Fruit fly (Drosophila melanogaster) whole organism, embryonic: Measurements from ENCODE around the gene CG12783.

Experiments used
- Asciz ChIP-seq: fragments of 200-800 bp; sonication (Bioruptor generic); optimal IDR thresholded peaks from 2 replicates; lab custom pipeline; 2017; ENCODE audit warnings: missing biosample characterization, mild to moderate bottlenecking, missing genetic modification characterization, missing genetic modification reagents
- Atf-2 ChIP-seq: fragments of 200-800 bp; sonication (Bioruptor generic); optimal IDR thresholded peaks from 2 replicates; lab custom pipeline; 2016; ENCODE audit warnings: missing biosample characterization, missing genetic modification characterization
- Atf3 ChIP-seq: fragments of 200-800 bp; sonication (Bioruptor generic); optimal IDR thresholded peaks from 3 replicates; lab custom pipeline; 2016; ENCODE audit warnings: missing biosample characterization, missing genetic modification characterization
- Awh ChIP-seq: fragments of 200-800 bp; sonication (Bioruptor generic); IDR thresholded peaks from 2 replicates; pipeline ENCODE4, ENCODE4 v1.3.6; 2022; ENCODE audit warnings: missing biosample characterization, missing genetic modification characterization
- CG10321 ChIP-seq: fragments of 200-800 bp; sonication (Bioruptor generic); IDR thresholded peaks from 2 replicates; pipeline ENCODE4 v1.3.6; 2022; ENCODE audit warnings: missing biosample characterization, missing genetic modification characterization
- CG10366 ChIP-seq: fragments of 200-800 bp; sonication (Bioruptor generic); IDR thresholded peaks from 2 replicates; pipeline ENCODE4 v1.3.6; 2022; ENCODE audit warnings: missing biosample characterization, missing genetic modification characterization
- CG12155 ChIP-seq: fragments of 200-800 bp; sonication (Bioruptor generic); optimal IDR thresholded peaks from 3 replicates; lab custom pipeline; 2016; ENCODE audit warnings: missing biosample characterization, missing genetic modification characterization
- CG14441 ChIP-seq: fragments of 200-800 bp; sonication (Bioruptor generic); IDR thresholded peaks from 2 replicates; pipeline ENCODE4 v1.3.6; 2022; ENCODE audit warnings: missing biosample characterization, missing genetic modification characterization
- CG2875 ChIP-seq: fragments of 200-800 bp; sonication (Bioruptor generic); optimal IDR thresholded peaks from 2 replicates; lab custom pipeline; 2017; ENCODE audit warnings: missing biosample characterization, mild to moderate bottlenecking, missing genetic modification characterization, missing genetic modification reagents
- CG30431 ChIP-seq: fragments of 200-800 bp; sonication (Bioruptor generic); optimal IDR thresholded peaks from 2 replicates; lab custom pipeline; 2017; ENCODE audit warnings: missing biosample characterization, missing genetic modification characterization
- CG3163 ChIP-seq: fragments of 200-800 bp; sonication (Bioruptor generic); optimal IDR thresholded peaks from 3 replicates; lab custom pipeline; 2016; ENCODE audit warnings: missing biosample characterization, missing genetic modification characterization
- CG32532 ChIP-seq: fragments of 200-800 bp; sonication (Bioruptor generic); IDR thresholded peaks from 2 replicates; pipeline ENCODE4 v1.3.6; 2022; ENCODE audit warnings: missing biosample characterization, missing genetic modification characterization
- CG33213 ChIP-seq: fragments of 200-800 bp; sonication (Bioruptor generic); optimal IDR thresholded peaks from 3 replicates; lab custom pipeline; 2016; ENCODE audit warnings: missing biosample characterization, missing genetic modification characterization
- CG3847 ChIP-seq: fragments of 200-800 bp; sonication (Bioruptor generic); IDR thresholded peaks from 2 replicates; pipeline ENCODE4 v1.3.6; 2022; ENCODE audit warnings: missing biosample characterization, missing genetic modification characterization
- CG4328 ChIP-seq: fragments of 200-800 bp; sonication (Bioruptor generic); optimal IDR thresholded peaks from 3 replicates; lab custom pipeline; 2017; ENCODE audit warnings: missing biosample characterization, missing genetic modification reagents, missing genetic modification characterization
- CG6175 ChIP-seq: fragments of 200-800 bp; sonication (Bioruptor generic); IDR thresholded peaks from 3 replicates; pipeline ENCODE4 v1.3.6; 2022; ENCODE audit warnings: missing biosample characterization, missing genetic modification characterization
- CG6272 ChIP-seq: fragments of 200-800 bp; sonication (Bioruptor generic); IDR thresholded peaks from 2 replicates; pipeline ENCODE4 v1.3.6; 2022; ENCODE audit warnings: missing biosample characterization, missing genetic modification characterization
- CG7928 ChIP-seq: fragments of 200-800 bp; sonication (Bioruptor generic); optimal IDR thresholded peaks from 2 replicates; lab custom pipeline; 2017; ENCODE audit warnings: missing biosample characterization, mild to moderate bottlenecking, missing genetic modification characterization
- CG8290 ChIP-seq, 3 experiments: fragments of 200-800 bp; sonication (Bioruptor generic); optimal IDR thresholded peaks; 2 replicates each; lab custom pipeline; 2016 to 2019; ENCODE audit warnings: missing biosample characterization in 3 of 3, missing genetic modification characterization in 3 of 3, mild to moderate bottlenecking in 2 of 3, moderate library complexity in 1 of 3
- CG8944 ChIP-seq: fragments of 200-800 bp; sonication (Bioruptor generic); optimal IDR thresholded peaks from 3 replicates; lab custom pipeline; 2016; ENCODE audit warnings: missing biosample characterization, missing genetic modification characterization
- CG9727 ChIP-seq: fragments of 200-800 bp; sonication (Bioruptor generic); optimal IDR thresholded peaks from 3 replicates; lab custom pipeline; 2017; ENCODE audit warnings: missing biosample characterization, mild to moderate bottlenecking, missing genetic modification characterization
- Dp ChIP-seq: fragments of 200-800 bp; sonication (Bioruptor generic); optimal IDR thresholded peaks from 2 replicates; lab custom pipeline; 2018; ENCODE audit warnings: missing biosample characterization, mild to moderate bottlenecking, missing genetic modification characterization, moderate library complexity
- Drgx ChIP-seq: fragments of 200-800 bp; sonication (Bioruptor generic); IDR thresholded peaks from 2 replicates; pipeline ENCODE4 v1.3.6; 2022; ENCODE audit warnings: missing biosample characterization, missing genetic modification characterization
- HHEX ChIP-seq: fragments of 200-800 bp; sonication (Bioruptor generic); optimal IDR thresholded peaks from 3 replicates; lab custom pipeline; 2017; ENCODE audit warnings: missing biosample characterization, mild to moderate bottlenecking, missing genetic modification characterization, missing genetic modification reagents
- HLHmδ ChIP-seq: fragments of 200-800 bp; sonication (Bioruptor generic); optimal IDR thresholded peaks from 2 replicates; lab custom pipeline; 2018; ENCODE audit warnings: missing biosample characterization, mild to moderate bottlenecking, missing genetic modification characterization, moderate library complexity
- Hey ChIP-seq: fragments of 200-800 bp; sonication (Bioruptor generic); optimal IDR thresholded peaks from 3 replicates; lab custom pipeline; 2018; ENCODE audit warnings: missing biosample characterization, mild to moderate bottlenecking, missing genetic modification characterization
- Nf-YA ChIP-seq: fragments of 200-800 bp; sonication (Bioruptor generic); IDR thresholded peaks from 2 replicates; pipeline ENCODE4 v1.3.6; 2022; ENCODE audit warnings: missing biosample characterization, missing genetic modification characterization
- PHDP ChIP-seq: fragments of 200-800 bp; sonication (Bioruptor generic); optimal IDR thresholded peaks from 3 replicates; lab custom pipeline; 2018; ENCODE audit warnings: missing biosample characterization, mild to moderate bottlenecking, missing genetic modification characterization, moderate library complexity
- Spps ChIP-seq: fragments of 200-800 bp; sonication (Bioruptor generic); optimal IDR thresholded peaks from 2 replicates; lab custom pipeline; 2018; ENCODE audit warnings: missing biosample characterization, mild to moderate bottlenecking, missing genetic modification characterization
- cas ChIP-seq: fragments of 200-800 bp; sonication (Bioruptor generic); IDR thresholded peaks from 2 replicates; pipeline ENCODE4 v1.3.6; 2022; ENCODE audit warnings: missing biosample characterization, missing genetic modification characterization
- caup ChIP-seq: fragments of 200-800 bp; sonication (Bioruptor generic); optimal IDR thresholded peaks from 3 replicates; lab custom pipeline; 2017; ENCODE audit warnings: missing biosample characterization, mild to moderate bottlenecking, missing genetic modification characterization, moderate library complexity; ENCODE audit not compliant: severe bottlenecking
- croc ChIP-seq: fragments of 200-800 bp; sonication (Bioruptor generic); conservative IDR thresholded peaks from 3 replicates; pipeline ENCODE4 v1.3.6; 2022; ENCODE audit warnings: missing biosample characterization, missing genetic modification characterization
- dmrt11E ChIP-seq: fragments of 200-800 bp; sonication (Bioruptor generic); optimal IDR thresholded peaks from 3 replicates; lab custom pipeline; 2018; ENCODE audit warnings: missing biosample characterization, mild to moderate bottlenecking, missing genetic modification characterization, moderate library complexity
- esg ChIP-seq: fragments of 200-800 bp; sonication (Bioruptor generic); conservative IDR thresholded peaks from 2 replicates; pipeline ENCODE4 v1.3.6; 2022; ENCODE audit warnings: missing biosample characterization, missing genetic modification characterization
- fru ChIP-seq: fragments of >200 bp; optimal IDR thresholded peaks from 2 replicates; lab custom pipeline; 2017
- gfzf ChIP-seq: fragments of 200-800 bp; sonication (Bioruptor generic); optimal IDR thresholded peaks from 2 replicates; lab custom pipeline; 2016; ENCODE audit warnings: missing biosample characterization, mild to moderate bottlenecking, missing genetic modification characterization, moderate library complexity
- lola ChIP-seq, 3 experiments: fragments of >200 bp in 2 of 3; fragments of 200-800 bp in 1 of 3; sonication (Bioruptor generic) in 1 of 3; optimal IDR thresholded peaks; 2 replicates each; lab custom pipeline; 2017 to 2019; ENCODE audit warnings: missing biosample characterization in 3 of 3, missing genetic modification characterization in 3 of 3, mild to moderate bottlenecking in 1 of 3, moderate library complexity in 1 of 3
- org-1 ChIP-seq: fragments of 200-800 bp; sonication (Bioruptor generic); optimal IDR thresholded peaks from 2 replicates; lab custom pipeline; 2017; ENCODE audit warnings: missing biosample characterization, missing genetic modification characterization
- pita ChIP-seq: fragments of 200-800 bp; sonication (Bioruptor generic); optimal IDR thresholded peaks from 2 replicates; lab custom pipeline; 2017; ENCODE audit warnings: missing biosample characterization, mild to moderate bottlenecking, missing genetic modification characterization
- repo ChIP-seq: fragments of 200-800 bp; sonication (Bioruptor generic); optimal IDR thresholded peaks from 2 replicates; lab custom pipeline; 2016; ENCODE audit warnings: missing biosample characterization, missing genetic modification characterization
- sc ChIP-seq, 3 experiments: fragments of >200 bp in 2 of 3; fragments of 200-800 bp in 1 of 3; sonication (Bioruptor generic) in 1 of 3; optimal IDR thresholded peaks; 2 replicates in 2 of 3; 3 replicates in 1 of 3; lab custom pipeline; 2017; ENCODE audit warnings: mild to moderate bottlenecking in 1 of 3, missing biosample characterization in 1 of 3, missing genetic modification characterization in 1 of 3, missing genetic modification reagents in 1 of 3
- sim ChIP-seq: fragments of 200-800 bp; sonication (Bioruptor generic); IDR thresholded peaks from 2 replicates; pipeline ENCODE4 v1.3.6; 2022; ENCODE audit warnings: missing biosample characterization, missing genetic modification characterization
- stc ChIP-seq: fragments of 200-800 bp; sonication (Bioruptor generic); IDR thresholded peaks from 2 replicates; pipeline ENCODE4 v1.3.6; 2022; ENCODE audit warnings: missing biosample characterization, missing genetic modification characterization
- tin ChIP-seq: fragments of 200-800 bp; sonication (Bioruptor generic); optimal IDR thresholded peaks from 3 replicates; lab custom pipeline; 2016; ENCODE audit warnings: missing biosample characterization, missing genetic modification characterization
- vfl ChIP-seq: fragments of 200-800 bp; sonication (Bioruptor generic); optimal IDR thresholded peaks from 2 replicates; lab custom pipeline; 2016; ENCODE audit warnings: missing biosample characterization, missing genetic modification characterization
- vnd ChIP-seq: fragments of 200-800 bp; sonication (Bioruptor generic); IDR thresholded peaks from 3 replicates; pipeline ENCODE4 v1.3.6; 2022; ENCODE audit warnings: missing biosample characterization, missing genetic modification characterization; ENCODE audit not compliant: partially characterized antibody
- wek ChIP-seq: fragments of 200-800 bp; sonication (Bioruptor generic); optimal IDR thresholded peaks from 3 replicates; lab custom pipeline; 2018; ENCODE audit warnings: missing biosample characterization, mild to moderate bottlenecking, missing genetic modification characterization, moderate library complexity
- zen2 ChIP-seq: fragments of 200-800 bp; sonication (Bioruptor generic); IDR thresholded peaks from 3 replicates; pipeline ENCODE4 v1.3.6; 2022; ENCODE audit warnings: missing biosample characterization, missing genetic modification characterization; ENCODE audit not compliant: partially characterized antibody

CG12783 gene

dm6 chr3R:16646952-16647715 is 33.9 kb upstream of the CG12783 start, which contains the start of the genes CG10324 and CCT3 (continued):
- peak; percentile 56 for TF ChIP-seq Awh
- TF ChIP-seq croc (GFP tag; lab: Robert Waterston, UW) = peak; percentile 51; the same call in 1 of the 3 replicates
- no peak for TF ChIP-seq CG10321 (GFP tag; lab: Robert Waterston, UW)
- TF ChIP-seq PHDP = peak; percentile 75
- TF ChIP-seq fru (lab: Kevin White, UChicago) = no peak
- no peak for TF ChIP-seq CG33213 (GFP tag; lab: Kevin White, UChicago)
- peak; percentile 51 for TF ChIP-seq HHEX (GFP tag; lab: Kevin White, UChicago)
- TF ChIP-seq CG12155 (GFP tag; lab: Kevin White, UChicago) = peak; percentile 22
- no peak for TF ChIP-seq CG2875
- TF ChIP-seq zen2 (GFP tag; lab: Robert Waterston, UW) = peak; percentile 49; the same call in 1 of the 3 replicates
- peak; percentile 6 for TF ChIP-seq CG8944 (GFP tag; lab: Kevin White, UChicago)
- no peak for TF ChIP-seq HLHmδ (GFP tag; lab: Kevin White, UChicago)
- TF ChIP-seq CG3847 (GFP tag; lab: Robert Waterston, UW) = peak; percentile 60
- TF ChIP-seq CG4328 (GFP tag; lab: Kevin White, UChicago) = peak; percentile 61
- TF ChIP-seq CG10366 (GFP tag; lab: Robert Waterston, UW) = no peak; the same call in 1 of the 2 replicates
- TF ChIP-seq CG32532 (GFP tag; lab: Robert Waterston, UW) = peak; percentile 74
- no peak for TF ChIP-seq Nf-YA (GFP tag; lab: Robert Waterston, UW)
- no peak for TF ChIP-seq sim (GFP tag; lab: Robert Waterston, UW)
- no peak for TF ChIP-seq CG30431
- TF ChIP-seq esg (GFP tag; lab: Robert Waterston, UW) = peak; percentile 57
- no peak for TF ChIP-seq Asciz (GFP tag; lab: Kevin White, UChicago)
- peak; percentile 63 for TF ChIP-seq CG9727 (GFP tag; lab: Kevin White, UChicago)
- TF ChIP-seq Drgx (GFP tag; lab: Robert Waterston, UW) = peak; percentile 67
- peak; percentile 26 for TF ChIP-seq CG7928 (GFP tag; lab: Kevin White, UChicago)
- TF ChIP-seq stc (GFP tag; lab: Robert Waterston, UW) = 0 out of 2 replicates have a peak, but pooled peaks have one; percentile 38
- no peak for TF ChIP-seq org-1 (GFP tag; lab: Kevin White, UChicago)
- peak; percentile 39; the same call in 1 of the 2 replicates for TF ChIP-seq CG14441 (GFP tag; lab: Robert Waterston, UW)
- peak; percentile 10 for TF ChIP-seq wek (GFP tag; lab: Kevin White, UChicago)
- TF ChIP-seq Atf3 (GFP tag; lab: Kevin White, UChicago) = peak; percentile 22
- TF ChIP-seq vfl = peak; percentile 22
- peak; percentile 79 for TF ChIP-seq Dp
- peak in 2 of 3 experiments; percentile 74 to 89 for TF ChIP-seq lola (GFP tag; optimal IDR thresholded peaks at IDR 0.05; lab: Kevin White, UChicago)
- no peak for TF ChIP-seq cas
- no peak for TF ChIP-seq gfzf (GFP tag; lab: Kevin White, UChicago)
- TF ChIP-seq CG6175 = no peak
- peak; percentile 66 for TF ChIP-seq dmrt11E
- no peak for TF ChIP-seq Hey (tag; lab: Kevin White, UChicago)
- peak; percentile 50 for TF ChIP-seq tin (GFP tag; lab: Kevin White, UChicago)
- TF ChIP-seq pita (GFP tag; lab: Kevin White, UChicago) = no peak
- TF ChIP-seq vnd = peak; percentile 77
- peak; percentile 53 for TF ChIP-seq caup (GFP tag; lab: Kevin White, UChicago)
- TF ChIP-seq CG6272 = no peak
- peak; percentile 26 for TF ChIP-seq Atf-2 (GFP tag; lab: Kevin White, UChicago)
- TF ChIP-seq repo (GFP tag; lab: Kevin White, UChicago) = peak; percentile 7
- no peak for TF ChIP-seq CG8290 (GFP tag; optimal IDR thresholded peaks at IDR 0.05; lab: Kevin White, UChicago)
- no peak for TF ChIP-seq CG8290 (tag; optimal IDR thresholded peaks at IDR 0.05; lab: Kevin White, UChicago)
- TF ChIP-seq Spps (tag; lab: Kevin White, UChicago) = no peak
- no peak for TF ChIP-seq CG3163 (GFP tag; lab: Kevin White, UChicago)
- TF ChIP-seq sc (optimal IDR thresholded peaks at IDR 0.05; lab: Kevin White, UChicago) = no peak
- peak; percentile 50 for TF ChIP-seq sc (GFP tag; optimal IDR thresholded peaks at IDR 0.05; lab: Kevin White, UChicago)
